Fruit fly (Drosophila melanogaster) whole organism, embryonic: ENCODE data around the gene CG32117.

ENCODE experiments used
- Awh ChIP-seq: fragments of 200-800 bp; sonication (Bioruptor generic); IDR thresholded peaks from 2 replicates; pipeline ENCODE4, ENCODE4 v1.3.6; 2022; ENCODE audit warnings: missing biosample characterization, missing genetic modification characterization
- CG11398 ChIP-seq: fragments of 200-800 bp; sonication (Bioruptor generic); optimal IDR thresholded peaks from 2 replicates; lab custom pipeline; 2016; ENCODE audit warnings: missing biosample characterization, missing genetic modification characterization
- CG12155 ChIP-seq: fragments of 200-800 bp; sonication (Bioruptor generic); optimal IDR thresholded peaks from 3 replicates; lab custom pipeline; 2016; ENCODE audit warnings: missing biosample characterization, missing genetic modification characterization
- CG13624 ChIP-seq: fragments of 200-800 bp; sonication (Bioruptor generic); optimal IDR thresholded peaks from 2 replicates; lab custom pipeline; 2016; ENCODE audit warnings: missing biosample characterization, missing genetic modification characterization
- CG17186 ChIP-seq: fragments of 200-800 bp; sonication (Bioruptor generic); optimal IDR thresholded peaks from 3 replicates; lab custom pipeline; 2017; ENCODE audit warnings: missing biosample characterization, missing genetic modification reagents, missing genetic modification characterization
- CG17361 ChIP-seq: fragments of 200-800 bp; sonication (Bioruptor generic); IDR thresholded peaks from 3 replicates; pipeline ENCODE4 v1.3.6; 2022; ENCODE audit warnings: missing biosample characterization, missing genetic modification characterization
- CG17385 ChIP-seq: fragments of 200-800 bp; sonication (Bioruptor generic); optimal IDR thresholded peaks from 3 replicates; lab custom pipeline; 2018; ENCODE audit warnings: missing biosample characterization, mild to moderate bottlenecking, missing genetic modification characterization
- CG30403 ChIP-seq: fragments of 200-800 bp; sonication (Bioruptor generic); optimal IDR thresholded peaks from 3 replicates; lab custom pipeline; 2016; ENCODE audit warnings: missing biosample characterization, missing genetic modification characterization
- CG31441 ChIP-seq: fragments of 200-800 bp; sonication (Bioruptor generic); IDR thresholded peaks from 2 replicates; pipeline ENCODE4 v1.3.6; 2022; ENCODE audit warnings: missing biosample characterization, missing genetic modification characterization
- CG32767 ChIP-seq: fragments of 200-800 bp; sonication (Bioruptor generic); IDR thresholded peaks from 2 replicates; pipeline ENCODE4 v1.3.6; 2022; ENCODE audit warnings: missing biosample characterization, missing genetic modification characterization
- CG33213 ChIP-seq: fragments of 200-800 bp; sonication (Bioruptor generic); optimal IDR thresholded peaks from 3 replicates; lab custom pipeline; 2016; ENCODE audit warnings: missing biosample characterization, missing genetic modification characterization
- CG3407 ChIP-seq: fragments of 200-800 bp; sonication (Bioruptor generic); optimal IDR thresholded peaks from 2 replicates; lab custom pipeline; 2018; ENCODE audit warnings: missing biosample characterization, mild to moderate bottlenecking, missing genetic modification characterization
- CG4360 ChIP-seq: fragments of 200-800 bp; sonication (Bioruptor generic); IDR thresholded peaks from 2 replicates; pipeline ENCODE4 v1.3.6; 2022; ENCODE audit warnings: missing biosample characterization, missing genetic modification characterization
- CG4424 ChIP-seq: fragments of 200-800 bp; sonication (Bioruptor generic); optimal IDR thresholded peaks from 3 replicates; lab custom pipeline; 2016; ENCODE audit warnings: missing biosample characterization, missing genetic modification characterization
- CG5180 ChIP-seq: fragments of 200-800 bp; sonication (Bioruptor generic); optimal IDR thresholded peaks from 3 replicates; lab custom pipeline; 2017; ENCODE audit warnings: missing biosample characterization, missing genetic modification characterization, mild to moderate bottlenecking, moderate library complexity, missing genetic modification reagents
- CG6683 ChIP-seq: fragments of 200-800 bp; sonication (Bioruptor generic); optimal IDR thresholded peaks from 2 replicates; lab custom pipeline; 2017; ENCODE audit warnings: missing biosample characterization, mild to moderate bottlenecking, missing genetic modification characterization, missing genetic modification reagents
- CG6813 ChIP-seq: fragments of 200-800 bp; sonication (Bioruptor generic); optimal IDR thresholded peaks from 2 replicates; lab custom pipeline; 2017; ENCODE audit warnings: missing biosample characterization, missing genetic modification characterization, mild to moderate bottlenecking, moderate library complexity, missing genetic modification reagents
- CG7745 ChIP-seq: fragments of 200-800 bp; sonication (Bioruptor generic); optimal IDR thresholded peaks from 2 replicates; lab custom pipeline; 2018; ENCODE audit warnings: missing biosample characterization, mild to moderate bottlenecking, missing genetic modification characterization, moderate library complexity
- CG7839 ChIP-seq: fragments of 200-800 bp; sonication (Bioruptor generic); optimal IDR thresholded peaks from 3 replicates; lab custom pipeline; 2018; ENCODE audit warnings: missing biosample characterization, mild to moderate bottlenecking, missing genetic modification characterization, moderate library complexity
- CG7963 ChIP-seq: fragments of 200-800 bp; sonication (Bioruptor generic); IDR thresholded peaks from 3 replicates; pipeline ENCODE4 v1.3.6; 2022; ENCODE audit warnings: missing biosample characterization, missing genetic modification characterization; ENCODE audit not compliant: partially characterized antibody
- CG8765 ChIP-seq: fragments of 200-800 bp; sonication (Bioruptor generic); IDR thresholded peaks from 2 replicates; pipeline ENCODE4 v1.3.6; 2022; ENCODE audit warnings: missing biosample characterization, missing genetic modification characterization
- CG9797 ChIP-seq: fragments of 200-800 bp; sonication (Bioruptor generic); optimal IDR thresholded peaks from 3 replicates; lab custom pipeline; 2018; ENCODE audit warnings: missing biosample characterization, mild to moderate bottlenecking, missing genetic modification characterization
- Chrac-16 ChIP-seq: fragments of 200-800 bp; sonication (Bioruptor generic); optimal IDR thresholded peaks from 3 replicates; lab custom pipeline; 2016; ENCODE audit warnings: missing biosample characterization, missing genetic modification characterization
- Fer2 ChIP-seq: fragments of 200-800 bp; sonication (Bioruptor generic); optimal IDR thresholded peaks from 2 replicates; lab custom pipeline; 2018; ENCODE audit warnings: missing biosample characterization, mild to moderate bottlenecking, missing genetic modification characterization, moderate library complexity
- Hr3 ChIP-seq: fragments of 200-800 bp; sonication (Bioruptor generic); optimal IDR thresholded peaks from 3 replicates; lab custom pipeline; 2016; ENCODE audit warnings: missing biosample characterization, missing genetic modification characterization
- Hsf ChIP-seq: fragments of 200-800 bp; sonication (Bioruptor generic); optimal IDR thresholded peaks from 3 replicates; lab custom pipeline; 2016; ENCODE audit warnings: missing biosample characterization, missing genetic modification characterization
- NFAT ChIP-seq: fragments of 200-800 bp; sonication (Bioruptor generic); IDR thresholded peaks from 2 replicates; pipeline ENCODE4 v1.3.6; 2022; ENCODE audit warnings: missing biosample characterization, missing genetic modification characterization
- NK7.1 ChIP-seq: fragments of 200-800 bp; sonication (Bioruptor generic); optimal IDR thresholded peaks from 3 replicates; lab custom pipeline; 2016; ENCODE audit warnings: missing biosample characterization, missing genetic modification characterization
- Ptx1 ChIP-seq: fragments of 200-800 bp; sonication (Bioruptor generic); IDR thresholded peaks from 2 replicates; pipeline ENCODE4 v1.3.6; 2022; ENCODE audit warnings: missing biosample characterization, missing genetic modification characterization
- ab ChIP-seq: fragments of 200-800 bp; sonication (Bioruptor generic); optimal IDR thresholded peaks from 2 replicates; lab custom pipeline; 2016; ENCODE audit warnings: missing biosample characterization, missing genetic modification characterization
- aop ChIP-seq: fragments of 200-800 bp; sonication (Bioruptor generic); IDR thresholded peaks from 2 replicates; pipeline ENCODE4 v1.3.6; 2022; ENCODE audit warnings: missing biosample characterization, missing genetic modification characterization
- bcd ChIP-seq: fragments of 200-800 bp; sonication (Bioruptor generic); optimal IDR thresholded peaks from 2 replicates; lab custom pipeline; 2017; ENCODE audit warnings: missing biosample characterization, mild to moderate bottlenecking, missing genetic modification characterization
- bsh ChIP-seq, 2 experiments: fragments of 200-800 bp; sonication (Bioruptor generic); optimal IDR thresholded peaks; 2 replicates each; lab custom pipeline; 2017 to 2018; ENCODE audit warnings: mild to moderate bottlenecking in 2 of 2, missing biosample characterization in 2 of 2, missing genetic modification characterization in 2 of 2, moderate library complexity in 1 of 2
- cas ChIP-seq: fragments of 200-800 bp; sonication (Bioruptor generic); IDR thresholded peaks from 2 replicates; pipeline ENCODE4 v1.3.6; 2022; ENCODE audit warnings: missing biosample characterization, missing genetic modification characterization
- ci ChIP-seq: fragments of 200-800 bp; sonication (Bioruptor generic); IDR thresholded peaks from 3 replicates; pipeline ENCODE4 v1.3.6; 2022; ENCODE audit warnings: missing biosample characterization, missing genetic modification characterization
- dpn ChIP-seq, 2 experiments: fragments of 200-800 bp; sonication (Bioruptor generic); optimal IDR thresholded peaks; 3 replicates each; lab custom pipeline; 2016; ENCODE audit warnings: missing biosample characterization in 2 of 2, missing genetic modification characterization in 2 of 2
- grn ChIP-seq: fragments of 200-800 bp; sonication (Bioruptor generic); optimal IDR thresholded peaks from 3 replicates; lab custom pipeline; 2017; ENCODE audit warnings: missing biosample characterization, missing genetic modification characterization
- jumu ChIP-seq: fragments of 200-800 bp; sonication (Bioruptor generic); optimal IDR thresholded peaks from 3 replicates; lab custom pipeline; 2016; ENCODE audit warnings: missing biosample characterization, missing genetic modification characterization
- lab ChIP-seq: fragments of 200-800 bp; sonication (Bioruptor generic); optimal IDR thresholded peaks from 3 replicates; lab custom pipeline; 2017; ENCODE audit warnings: missing biosample characterization, missing genetic modification characterization, mild to moderate bottlenecking, moderate library complexity, missing genetic modification reagents
- peb ChIP-seq: fragments of 200-800 bp; sonication (Bioruptor generic); IDR thresholded peaks from 2 replicates; pipeline ENCODE4 v1.3.6; 2022; ENCODE audit warnings: missing biosample characterization, missing genetic modification characterization
- pum ChIP-seq: fragments of 200-800 bp; sonication (Bioruptor generic); optimal IDR thresholded peaks from 2 replicates; lab custom pipeline; 2016; ENCODE audit warnings: missing biosample characterization, missing genetic modification characterization
- sens ChIP-seq: fragments of 200-800 bp; sonication (Bioruptor generic); peaks from one replicate; lab custom pipeline; 2016; ENCODE audit warnings: missing biosample characterization, missing genetic modification characterization
- sens-2 ChIP-seq: fragments of 200-800 bp; sonication (Bioruptor generic); IDR thresholded peaks from 2 replicates; pipeline ENCODE4 v1.3.6; 2022; ENCODE audit warnings: missing biosample characterization, missing genetic modification characterization
- seq ChIP-seq: fragments of 200-800 bp; sonication (Bioruptor generic); IDR thresholded peaks from 2 replicates; pipeline ENCODE4 v1.3.6; 2022; ENCODE audit warnings: missing biosample characterization, missing genetic modification characterization
- so ChIP-seq: fragments of 200-800 bp; sonication (Bioruptor generic); IDR thresholded peaks from 3 replicates; pipeline ENCODE4 v1.3.6; 2022; ENCODE audit warnings: missing biosample characterization, missing genetic modification characterization
- tll ChIP-seq, 2 experiments: fragments of 200-800 bp in 1 of 2; fragments of >200 bp in 1 of 2; sonication (Bioruptor generic) in 1 of 2; optimal IDR thresholded peaks; 2 replicates each; lab custom pipeline; 2017 to 2019; ENCODE audit warnings: missing biosample characterization in 2 of 2, missing genetic modification characterization in 2 of 2, mild to moderate bottlenecking in 1 of 2, moderate library complexity in 1 of 2
- toy ChIP-seq: fragments of 200-800 bp; sonication (Bioruptor generic); IDR thresholded peaks from 2 replicates; pipeline ENCODE4 v1.3.6; 2022; ENCODE audit warnings: missing biosample characterization, missing genetic modification characterization
- trh ChIP-seq: fragments of 200-800 bp; sonication (Bioruptor generic); optimal IDR thresholded peaks from 2 replicates; lab custom pipeline; 2016; ENCODE audit warnings: missing biosample characterization, missing genetic modification characterization
- unc-4 ChIP-seq: fragments of 200-800 bp; sonication (Bioruptor generic); IDR thresholded peaks from 2 replicates; pipeline ENCODE4 v1.3.6; 2022; ENCODE audit warnings: missing biosample characterization, missing genetic modification characterization; ENCODE audit not compliant: partially characterized antibody
- zfh1 ChIP-seq: fragments of 200-800 bp; sonication (Bioruptor generic); IDR thresholded peaks from 3 replicates; pipeline ENCODE4 v1.3.6; 2022; ENCODE audit warnings: missing biosample characterization, missing genetic modification characterization

Gene CG32117

DNA sequence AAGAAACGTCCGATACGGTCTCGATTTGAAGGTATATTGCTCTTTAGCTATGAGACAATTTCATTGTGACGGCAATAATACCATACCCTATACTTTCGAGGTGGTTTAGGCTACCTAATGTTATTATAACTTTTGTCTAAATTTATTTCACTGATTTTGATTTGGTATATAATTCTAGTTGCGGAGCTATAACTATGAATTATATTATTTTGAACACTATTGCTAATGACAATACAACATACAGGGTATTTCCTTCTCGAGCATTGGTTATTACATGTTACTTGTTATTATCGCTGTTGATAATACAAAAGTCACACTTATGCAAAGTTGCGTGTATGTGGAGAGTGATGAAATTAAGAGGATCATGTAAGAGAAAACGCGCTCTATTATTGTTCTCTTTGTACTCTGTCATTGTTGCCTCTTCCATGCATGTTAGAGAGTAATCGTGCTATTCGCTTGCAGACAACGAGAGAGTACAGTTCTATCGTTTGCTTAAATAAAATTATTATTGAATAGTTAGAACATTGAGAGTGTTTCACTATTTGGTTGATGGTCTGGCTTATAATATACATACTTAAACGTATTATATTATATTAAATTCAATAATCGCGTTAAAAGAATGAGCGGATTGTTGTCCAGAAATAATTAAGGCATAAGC, 10.2 kb upstream of the CG32117 start, which contains the start of gene CG32115 (continued):
- TF ChIP-seq CG6813 (peak; percentile 80), jumu (GFP tag; lab: Kevin White, UChicago) (peak; percentile 76), CG30403 (GFP tag; lab: Kevin White, UChicago) (peak; percentile 95), CG13624 (GFP tag; lab: Kevin White, UChicago) (peak; percentile 96), CG7839 (tag; lab: Kevin White, UChicago) (peak; percentile 97), so (GFP tag; lab: Robert Waterston, UW) (peak; percentile 92), Fer2 (peak; percentile 95), seq (GFP tag; lab: Robert Waterston, UW) (peak; percentile 95), Ptx1 (GFP tag; lab: Robert Waterston, UW) (peak; percentile 96), pum (GFP tag; lab: Kevin White, UChicago) (peak; percentile 86), Hr3 (GFP tag; lab: Kevin White, UChicago) (peak; percentile 93), lab (peak; percentile 97), dpn (GFP tag; optimal IDR thresholded peaks at IDR 0.05; lab: Kevin White, UChicago) (peak; percentile 94 to 96), CG17385 (GFP tag; lab: Kevin White, UChicago) (peak; percentile 90), NFAT (GFP tag; lab: Robert Waterston, UW) (peak; percentile 95), grn (GFP tag; lab: Kevin White, UChicago) (peak; percentile 63), aop (peak; percentile 66), bsh (GFP tag; optimal IDR thresholded peaks at IDR 0.05; lab: Kevin White, UChicago) (peak in 1 of 2 experiments; percentile 95), Chrac-16 (peak; percentile 93), sens (peak; percentile 99), Hsf (GFP tag; lab: Kevin White, UChicago) (peak; percentile 96), CG17361 (GFP tag; lab: Robert Waterston, UW) (peak; percentile 93; the same call in 2 of the 3 replicates), ab (GFP tag; lab: Kevin White, UChicago) (peak; percentile 63), ci (GFP tag; lab: Robert Waterston, UW) (peak; percentile 95), CG7745 (tag; lab: Kevin White, UChicago) (no peak), CG17186 (GFP tag; lab: Kevin White, UChicago) (peak; percentile 36), unc-4 (no peak), bcd (GFP tag; lab: Kevin White, UChicago) (peak; percentile 94), CG32767 (GFP tag; lab: Robert Waterston, UW) (peak; percentile 91), CG6683 (GFP tag; lab: Kevin White, UChicago) (no peak), CG3407 (GFP tag; lab: Kevin White, UChicago) (peak; percentile 73), CG4360 (GFP tag; lab: Robert Waterston, UW) (peak; percentile 48; the same call in 1 of the 2 replicates), cas (GFP tag; lab: Robert Waterston, UW) (peak; percentile 94), CG7963 (GFP tag; lab: Robert Waterston, UW) (no peak), CG4424 (GFP tag; lab: Kevin White, UChicago) (peak; percentile 91), CG11398 (GFP tag; lab: Kevin White, UChicago) (peak; percentile 68), toy (GFP tag; lab: Robert Waterston, UW) (peak; percentile 93), zfh1 (GFP tag; lab: Robert Waterston, UW) (peak; percentile 94), peb (GFP tag; lab: Robert Waterston, UW) (peak; percentile 93), sens-2 (GFP tag; lab: Robert Waterston, UW) (peak; percentile 79; the same call in 1 of the 2 replicates), CG9797 (GFP tag; lab: Kevin White, UChicago) (no peak), tll (GFP tag; optimal IDR thresholded peaks at IDR 0.05; lab: Kevin White, UChicago) (no peak), Awh (GFP tag; lab: Robert Waterston, UW) (peak; percentile 91), NK7.1 (GFP tag; lab: Kevin White, UChicago) (peak; percentile 82), CG31441 (GFP tag; lab: Robert Waterston, UW) (peak; percentile 92), CG8765 (GFP tag; lab: Robert Waterston, UW) (peak; percentile 82), CG33213 (GFP tag; lab: Kevin White, UChicago) (peak; percentile 81), trh (GFP tag; lab: Kevin White, UChicago) (peak; percentile 85), CG12155 (GFP tag; lab: Kevin White, UChicago) (peak; percentile 92), CG5180 (peak; percentile 64)
